Worm (Caenorhabditis elegans): ENCODE results near the gene ZK867.2.

The ZK867.2 gene

ce11 chrX:7206419-7206818 is at the start of gene ZK867.2:
TSS of gene ZK867.2 (plus strand) at chrX:7206719.
- TF ChIP-seq unc-62 (GFP tag; optimal IDR thresholded peaks at IDR 0.05), result no peak

ce11 chrX:7157483-7157882 is 49.0 kb upstream of the ZK867.2 start:
- TF ChIP-seq unc-62 (GFP tag; optimal IDR thresholded peaks at IDR 0.05), result no peak

DNA sequence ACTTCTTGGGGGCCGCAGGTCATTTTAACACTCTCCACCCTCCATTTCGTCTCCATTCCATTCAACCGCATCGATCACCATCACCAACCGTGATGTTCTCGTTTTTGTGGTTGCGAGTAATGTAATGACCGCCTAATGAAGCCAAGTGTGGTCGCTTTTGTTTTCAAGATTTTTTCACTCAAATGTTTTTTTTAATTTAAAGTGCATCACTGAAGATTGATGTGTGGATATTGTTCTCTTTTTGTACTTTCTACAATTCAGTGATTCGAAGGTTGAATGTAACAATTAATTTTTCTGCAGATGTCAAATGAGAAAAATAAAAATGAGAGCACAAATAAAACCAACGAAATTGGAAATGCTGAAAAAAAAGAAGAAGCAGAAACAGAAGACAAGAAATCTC is 47.8 kb upstream of the ZK867.2 start, which contains the start of gene pgp-10:
Gene pgp-10 (plus strand): TSS at position 301 of the 400 bp plus-strand sequence.
- no peak for TF ChIP-seq unc-62 (GFP tag; optimal IDR thresholded peaks at IDR 0.05)

DNA sequence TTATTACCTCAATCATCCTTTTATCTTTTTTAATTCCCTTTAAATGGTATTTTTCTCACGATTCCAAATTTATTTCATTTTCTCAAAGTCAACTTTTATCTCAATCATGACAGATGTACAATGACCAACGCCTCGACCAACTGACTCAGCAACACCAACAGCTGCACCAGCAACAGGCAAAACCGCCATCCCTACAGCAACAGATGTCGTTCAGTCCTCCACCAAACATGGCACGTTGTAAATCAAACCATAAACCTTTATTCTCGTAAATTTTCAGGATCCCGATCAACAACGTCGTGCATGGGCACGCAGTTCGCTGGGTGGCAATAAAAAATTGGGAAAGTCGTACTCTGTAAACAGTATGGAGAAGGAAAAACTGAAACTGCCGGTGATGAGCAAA is 43.8 kb upstream of the ZK867.2 start:
- TF ChIP-seq unc-62 (GFP tag; optimal IDR thresholded peaks at IDR 0.05), result no peak

DNA sequence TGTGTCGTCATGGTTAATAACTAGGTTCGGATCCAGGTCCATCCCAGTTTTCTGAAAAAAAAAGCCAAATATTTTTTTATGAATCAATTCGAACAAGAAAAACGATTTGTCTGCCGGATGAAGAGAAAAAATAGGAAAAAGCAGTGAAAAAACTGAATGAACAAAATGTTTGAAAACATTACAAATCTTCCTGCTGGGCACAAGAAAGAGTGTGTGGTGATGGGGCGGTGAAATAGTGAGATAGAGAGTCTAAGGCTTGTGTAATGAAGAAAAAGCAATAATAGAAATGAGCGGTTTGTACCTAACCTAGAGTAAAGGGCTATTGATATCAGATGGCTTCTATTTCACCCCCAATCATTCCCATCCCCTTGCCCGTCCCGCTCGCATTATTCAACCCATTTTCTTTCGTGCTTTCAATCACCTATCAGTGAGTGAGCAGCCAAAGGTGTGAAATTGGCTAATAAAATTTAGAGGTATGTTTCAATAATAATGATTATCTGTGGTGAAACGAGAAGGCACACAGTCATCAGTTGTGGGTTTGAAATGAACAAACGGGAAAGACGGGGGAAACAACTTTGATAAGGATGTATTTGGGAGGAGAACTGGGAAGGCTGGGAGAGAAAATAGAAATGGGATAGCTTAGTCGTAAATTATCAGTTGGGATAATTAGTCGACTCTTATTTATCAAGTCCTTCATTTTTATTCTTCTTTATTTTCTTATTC is 35.8 kb upstream of the ZK867.2 start, which contains the start of gene bar-1:
Gene bar-1 (minus strand): TSS at position 51 of the 723 bp plus-strand sequence.
- TF ChIP-seq unc-62 (GFP tag; optimal IDR thresholded peaks at IDR 0.05), result no peak

- no peak for TF ChIP-seq unc-62 (GFP tag; optimal IDR thresholded peaks at IDR 0.05)
Measured at ce11 chrX:7175389-7175788, 31.1 kb upstream of the ZK867.2 start.

- TF ChIP-seq unc-62 (GFP tag; optimal IDR thresholded peaks at IDR 0.05), result no peak
Measured at ce11 chrX:7176817-7177216, 29.7 kb upstream of the ZK867.2 start.

ce11 chrX:7177341-7177740 is 29.2 kb upstream of the ZK867.2 start, which contains the start of gene F43E12.1:
TSS of gene F43E12.1 (plus strand) at chrX:7177641.
- no peak for TF ChIP-seq unc-62 (GFP tag; optimal IDR thresholded peaks at IDR 0.05)

DNA sequence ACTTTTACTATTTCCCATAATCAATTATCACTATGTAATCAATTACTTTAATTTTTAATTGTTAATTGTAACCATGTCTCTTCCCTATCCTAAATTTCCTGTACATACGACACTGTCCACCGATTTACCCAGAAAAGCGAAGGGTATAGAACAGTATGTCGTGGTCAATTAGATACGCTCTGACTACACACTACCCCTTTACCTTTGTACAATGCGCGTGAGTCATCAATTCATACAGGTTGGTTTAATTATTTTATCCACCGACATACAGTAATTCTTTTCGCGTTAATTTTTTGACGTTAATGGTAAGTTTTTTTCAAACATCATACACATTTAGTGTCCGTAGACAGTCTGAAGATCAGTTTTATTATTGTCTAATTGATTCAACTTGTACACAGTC is 24.9 kb upstream of the ZK867.2 start:
- TF ChIP-seq unc-62 (GFP tag; optimal IDR thresholded peaks at IDR 0.05), result no peak

DNA sequence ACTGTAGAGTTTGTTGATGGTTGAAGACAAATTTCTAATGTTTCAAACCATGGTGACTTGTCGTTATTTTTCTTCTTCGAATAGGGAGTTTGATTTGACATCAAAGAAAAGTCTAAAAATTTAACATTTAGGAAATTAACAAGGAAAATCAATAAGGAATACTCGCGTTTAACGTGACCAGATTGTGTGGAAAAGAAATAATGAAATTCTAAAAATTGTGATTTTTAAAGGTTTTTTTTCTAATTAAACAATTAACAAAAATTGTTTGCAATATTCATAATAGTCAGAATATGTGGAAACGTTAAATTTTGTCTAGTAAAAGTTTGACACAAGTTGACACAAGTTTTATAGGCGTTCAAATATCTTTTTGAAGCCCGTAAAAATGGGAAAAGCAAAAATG is 18.9 kb upstream of the ZK867.2 start, which contains the start of gene C55B6.4:
Gene C55B6.4 (minus strand): TSS at position 101 of the 400 bp plus-strand sequence.
- no peak for TF ChIP-seq unc-62 (GFP tag; optimal IDR thresholded peaks at IDR 0.05)

- TF ChIP-seq unc-62 (GFP tag; optimal IDR thresholded peaks at IDR 0.05), result no peak
Measured at ce11 chrX:7191882-7192281, 14.6 kb upstream of the ZK867.2 start, which contains the start of gene C55B6.7. TSS of gene C55B6.7 (minus strand) at chrX:7191982.

- TF ChIP-seq unc-62 (GFP tag; optimal IDR thresholded peaks at IDR 0.05), result no peak
Measured at ce11 chrX:7193894-7194614, 12.5 kb upstream of the ZK867.2 start, which contains the start of gene dnj-7. TSS of gene dnj-7 (plus strand) at chrX:7194564.

DNA sequence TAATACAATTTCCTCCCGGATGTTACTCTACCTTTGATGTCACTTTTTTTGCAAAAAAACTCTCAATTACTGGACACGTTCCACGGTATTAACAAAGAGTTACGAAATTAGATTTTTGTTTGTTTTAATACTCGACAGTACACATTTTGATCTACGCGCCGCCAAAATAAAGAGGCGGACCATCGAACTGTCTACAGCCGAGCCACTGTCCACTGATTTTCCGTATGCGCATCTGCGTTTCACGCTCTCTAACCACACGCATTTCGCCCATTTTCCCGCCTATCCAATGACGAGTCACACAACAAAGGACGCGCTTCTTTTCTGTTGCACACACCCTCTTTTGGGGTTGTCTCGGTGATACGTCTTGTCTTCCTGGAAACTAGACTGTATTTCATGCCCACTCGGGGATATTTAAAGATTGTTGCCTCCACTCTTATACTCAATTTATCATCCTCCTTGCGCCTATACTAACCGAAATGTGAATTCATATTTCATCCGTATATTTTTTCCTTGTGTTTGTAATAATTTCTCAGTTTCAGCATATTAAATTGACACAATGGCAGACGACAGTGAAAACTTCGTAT is 6.6 kb upstream of the ZK867.2 start, which contains the start of gene C55B6.1:
Gene C55B6.1 (plus strand): TSS at position 534 of the 584 bp plus-strand sequence.
- TF ChIP-seq unc-62 (GFP tag; optimal IDR thresholded peaks at IDR 0.05), result no peak

DNA sequence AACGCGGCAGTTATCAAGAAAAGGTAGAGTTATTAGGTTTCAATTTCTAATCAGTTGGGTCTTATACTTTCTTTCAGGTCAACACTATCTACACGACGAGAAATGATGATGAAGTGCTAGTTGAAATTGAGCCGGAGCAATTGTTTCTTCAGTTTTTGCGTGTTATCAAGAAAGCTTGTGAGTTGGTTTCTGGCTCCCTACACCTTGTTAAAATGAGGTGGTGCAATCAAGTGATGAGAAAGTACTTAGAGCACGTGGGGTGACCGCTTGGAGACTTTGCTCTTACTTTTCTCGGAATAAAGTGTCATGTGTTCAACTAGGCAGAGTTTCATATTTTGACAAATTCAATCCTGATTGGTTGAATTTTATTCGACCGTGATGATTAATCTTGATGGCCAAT is 6.0 kb upstream of the ZK867.2 start:
- no peak for TF ChIP-seq unc-62 (GFP tag; optimal IDR thresholded peaks at IDR 0.05)

DNA sequence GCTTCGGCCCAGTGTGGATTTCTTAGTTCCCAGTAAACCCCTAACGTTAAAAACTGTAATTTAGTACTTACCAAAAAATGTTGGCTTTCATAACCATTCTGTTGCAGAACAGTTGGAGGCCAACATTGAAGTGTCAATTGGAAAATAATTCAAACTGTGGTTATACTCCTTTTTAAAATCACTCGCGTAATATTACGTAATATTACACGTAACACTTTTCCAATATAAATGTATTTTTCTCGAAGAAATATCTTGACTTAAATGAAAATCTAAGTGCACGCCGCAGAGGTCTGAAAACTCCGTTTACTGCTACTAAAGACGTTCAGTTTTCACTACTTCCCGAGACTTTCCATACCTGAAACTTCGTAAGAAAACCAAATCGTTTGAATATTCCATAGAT is 2.3 kb upstream of the ZK867.2 start:
- TF ChIP-seq unc-62 (GFP tag; optimal IDR thresholded peaks at IDR 0.05), result no peak

ce11 chrX:7205195-7205594 is 1.3 kb upstream of the ZK867.2 start, which contains the start of gene C55B6.5:
TSS of gene C55B6.5 (minus strand) at chrX:7205295.
- no peak for TF ChIP-seq unc-62 (GFP tag; optimal IDR thresholded peaks at IDR 0.05)
